Fruit fly (Drosophila melanogaster): ENCODE measurements around the gene CG5001.

The CG5001 gene

DNA sequence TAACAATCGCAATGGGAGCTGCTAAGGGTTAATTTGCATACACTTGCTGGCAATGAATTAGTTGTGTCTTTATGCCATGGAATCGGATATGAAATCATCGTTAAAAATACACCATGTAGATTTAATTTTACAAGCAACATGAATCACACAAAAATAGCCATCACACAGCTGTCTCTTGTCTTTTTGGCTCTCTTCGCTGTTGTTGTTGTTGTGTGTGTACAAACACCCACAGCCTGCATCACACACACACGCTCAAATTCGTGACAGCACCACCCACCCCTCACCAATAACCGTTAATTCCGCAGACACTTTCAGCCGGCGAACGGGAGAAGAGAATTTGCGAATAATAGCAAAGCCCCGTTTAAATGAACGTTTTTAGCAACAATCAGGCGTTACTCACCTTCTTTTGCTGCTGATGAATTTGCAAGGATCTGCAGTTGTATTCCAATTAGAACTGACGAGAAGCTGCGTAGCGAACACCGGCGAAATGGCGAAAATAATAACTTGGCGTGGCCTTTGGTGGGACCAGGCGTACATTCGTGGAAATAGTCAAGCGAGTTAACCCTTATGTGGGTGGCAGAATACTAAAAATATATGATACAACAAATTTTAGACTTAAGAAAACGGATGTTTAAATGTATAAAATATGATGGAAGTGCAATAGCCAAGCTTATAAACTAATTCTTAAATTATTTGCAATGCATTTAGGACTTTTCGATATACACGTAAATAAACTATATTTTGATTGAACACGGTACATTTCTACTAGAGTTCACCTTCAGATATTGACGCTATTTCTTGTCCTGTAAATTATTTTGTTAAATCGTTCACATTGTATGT is 27.7 kb upstream of the CG5001 start, which contains the start of gene capt (continued):
- TF ChIP-seq CG32264 (GFP tag; optimal IDR thresholded peaks at IDR 0.05) (no peak), ey (GFP tag; optimal IDR thresholded peaks at IDR 0.05) (peak; percentile 21), HLH106 (tag; optimal IDR thresholded peaks at IDR 0.05) (peak; percentile 55), Hr78 (GFP tag; optimal IDR thresholded peaks at IDR 0.05) (no peak), Hr83 (GFP tag; optimal IDR thresholded peaks at IDR 0.05; ENCODE audit: poor library complexity, severe bottlenecking) (no peak), CG9705 (GFP tag; optimal IDR thresholded peaks at IDR 0.05) (peak; percentile 3), Vsx2 (GFP tag; optimal IDR thresholded peaks at IDR 0.05; ENCODE audit: partially characterized antibody) (no peak), br (GFP tag; optimal IDR thresholded peaks at IDR 0.05) (no peak), Mio (GFP tag; optimal IDR thresholded peaks at IDR 0.05) (no peak)

DNA sequence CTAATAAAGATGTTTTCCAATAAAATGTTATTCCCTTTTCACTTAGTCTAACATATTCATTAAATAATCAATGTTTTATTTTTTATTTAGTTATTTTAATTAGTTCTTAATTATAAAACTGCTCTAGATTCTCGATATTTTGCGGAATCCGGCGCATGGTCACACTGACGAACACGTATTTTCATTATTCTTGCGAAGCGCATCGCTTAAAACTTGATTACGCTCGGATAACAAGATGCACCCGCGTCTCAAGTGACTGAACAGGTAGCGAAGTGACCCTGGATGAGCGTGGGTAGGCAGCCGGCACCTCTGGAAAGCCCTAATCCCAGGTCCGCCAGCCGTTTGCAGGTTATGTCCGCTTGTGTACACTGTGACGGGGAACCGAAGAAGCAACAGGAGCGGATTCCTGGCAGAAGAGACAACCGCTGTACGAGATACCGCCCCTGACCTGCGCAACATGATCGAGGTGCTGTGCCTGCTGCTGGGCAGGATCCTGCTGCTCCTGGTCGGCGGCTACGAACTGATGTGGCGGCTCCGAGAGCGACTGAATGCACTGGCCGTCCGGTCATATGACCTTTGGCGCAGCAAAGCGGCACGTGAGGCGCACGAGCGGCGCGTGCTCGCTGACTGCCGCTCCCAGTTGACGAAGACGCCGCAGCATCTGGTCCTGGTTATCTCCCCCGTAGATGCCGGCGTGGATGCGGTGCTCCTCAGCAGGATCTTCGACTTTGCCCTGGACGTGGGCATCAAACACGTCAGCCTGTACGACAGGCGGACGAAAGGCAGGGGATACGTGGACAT is 26.8 kb upstream of the CG5001 start, which contains the start of gene Tango14:
Tango14 (plus strand) TSS at position 143 of the 801 bp plus-strand sequence.
- TF ChIP-seq Sp1 (GFP tag; optimal IDR thresholded peaks at IDR 0.05) (no peak), br (GFP tag; optimal IDR thresholded peaks at IDR 0.05) (no peak), dmrt93B (GFP tag; optimal IDR thresholded peaks at IDR 0.05) (no peak), Mio (GFP tag; optimal IDR thresholded peaks at IDR 0.05) (no peak), OdsH (GFP tag; optimal IDR thresholded peaks at IDR 0.05) (no peak), foxo (GFP tag; optimal IDR thresholded peaks at IDR 0.05) (no peak), dl (GFP tag; optimal IDR thresholded peaks at IDR 0.05; ENCODE audit: insufficient read depth in 1 of 2, partially characterized antibody in 2 of 2) (no peak), CG32264 (GFP tag; optimal IDR thresholded peaks at IDR 0.05) (no peak), Rel (GFP tag; optimal IDR thresholded peaks at IDR 0.05) (no peak), Rel (tag; optimal IDR thresholded peaks at IDR 0.05) (no peak), Dif (GFP tag; optimal IDR thresholded peaks at IDR 0.05; ENCODE audit: partially characterized antibody) (no peak), jim (GFP tag; optimal IDR thresholded peaks at IDR 0.05) (no peak), CrebA (GFP tag; optimal IDR thresholded peaks at IDR 0.05; ENCODE audit: borderline replicate concordance) (no peak), tai (GFP tag; optimal IDR thresholded peaks at IDR 0.05) (no peak), usp (GFP tag; optimal IDR thresholded peaks at IDR 0.05) (no peak), N (GFP tag; optimal IDR thresholded peaks at IDR 0.05) (no peak), psq (GFP tag; optimal IDR thresholded peaks at IDR 0.05) (no peak), sv (GFP tag; optimal IDR thresholded peaks at IDR 0.05) (no peak)

DNA sequence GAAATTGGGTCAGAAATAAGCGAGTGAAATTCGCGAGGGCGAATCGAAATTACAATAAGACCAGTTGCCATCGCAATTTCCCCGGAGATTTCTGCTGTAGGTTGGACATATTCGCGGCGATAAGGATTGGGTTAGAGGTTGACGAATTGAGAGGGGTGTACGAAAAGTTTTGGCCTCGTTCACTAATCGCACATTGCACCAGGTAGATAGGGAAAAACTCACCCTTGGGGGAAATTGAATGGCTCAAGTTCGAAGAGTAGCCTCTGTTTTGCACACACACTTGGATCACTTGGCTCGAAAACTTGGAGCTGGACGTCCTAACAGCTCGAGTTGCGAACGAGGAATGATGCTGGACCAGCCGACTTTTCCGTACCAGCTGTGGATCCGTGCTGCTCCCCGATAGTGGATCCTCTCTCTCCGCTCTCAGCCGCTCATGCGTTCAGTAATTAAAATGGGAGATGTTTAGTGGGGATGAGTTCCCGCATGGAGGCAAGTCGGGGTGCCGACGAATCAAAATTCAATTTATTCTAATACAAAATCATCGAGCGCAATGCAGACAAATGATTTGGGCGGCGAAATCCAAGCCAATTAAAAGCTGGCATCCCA is 21.9 kb upstream of the CG5001 start, which contains the start of gene CG5080:
CG5080 (minus strand) TSS at position 349 of the 606 bp plus-strand sequence.
- TF ChIP-seq Myc (optimal IDR thresholded peaks at IDR 0.05) (no peak), CG32264 (GFP tag; optimal IDR thresholded peaks at IDR 0.05) (no peak), dmrt93B (GFP tag; optimal IDR thresholded peaks at IDR 0.05) (no peak), CrebA (GFP tag; optimal IDR thresholded peaks at IDR 0.05; ENCODE audit: borderline replicate concordance) (no peak), usp (GFP tag; optimal IDR thresholded peaks at IDR 0.05) (no peak), dsf (GFP tag; optimal IDR thresholded peaks at IDR 0.05; ENCODE audit: borderline replicate concordance) (no peak), dl (GFP tag; optimal IDR thresholded peaks at IDR 0.05; ENCODE audit: insufficient read depth in 1 of 2, partially characterized antibody in 2 of 2) (no peak), Rel (GFP tag; optimal IDR thresholded peaks at IDR 0.05) (no peak), Rel (tag; optimal IDR thresholded peaks at IDR 0.05) (peak; percentile 49), tai (GFP tag; optimal IDR thresholded peaks at IDR 0.05) (no peak), ey (GFP tag; optimal IDR thresholded peaks at IDR 0.05) (no peak), Hnf4 (GFP tag; optimal IDR thresholded peaks at IDR 0.05) (no peak), Dif (GFP tag; optimal IDR thresholded peaks at IDR 0.05; ENCODE audit: partially characterized antibody) (peak; percentile 63), jim (GFP tag; optimal IDR thresholded peaks at IDR 0.05) (no peak), Dfd (GFP tag; optimal IDR thresholded peaks at IDR 0.05) (no peak), foxo (GFP tag; optimal IDR thresholded peaks at IDR 0.05) (no peak), woc (GFP tag; optimal IDR thresholded peaks at IDR 0.05) (no peak)

DNA sequence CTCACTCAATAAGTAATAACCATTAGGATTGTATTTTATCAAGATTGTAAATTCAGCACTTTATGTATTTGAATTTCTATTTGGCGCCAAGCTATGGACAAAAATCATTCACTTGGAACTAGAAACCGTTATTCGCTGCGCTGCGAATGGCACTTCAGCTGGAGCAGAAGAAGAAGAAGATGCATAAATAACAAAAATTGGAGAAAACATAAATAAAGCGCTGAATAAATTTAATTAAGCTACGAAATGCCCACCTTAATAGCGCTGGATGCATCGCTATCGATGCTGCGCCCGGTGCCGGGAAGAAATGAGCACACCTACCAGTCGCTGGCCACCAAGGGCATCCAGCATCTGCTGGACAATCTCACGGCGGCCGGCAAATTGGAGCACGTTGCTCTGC is 21.3 kb upstream of the CG5001 start, which contains the start of gene IntS14:
IntS14 (plus strand) TSS at position 150 of the 400 bp plus-strand sequence.
- TF ChIP-seq CG9705 (GFP tag; optimal IDR thresholded peaks at IDR 0.05), result no peak
- TF ChIP-seq Myc (optimal IDR thresholded peaks at IDR 0.05), result peak; percentile 54
- no peak for TF ChIP-seq Rel (GFP tag; optimal IDR thresholded peaks at IDR 0.05)
- TF ChIP-seq Rel (tag; optimal IDR thresholded peaks at IDR 0.05), result peak; percentile 48
